Fruit fly (Drosophila melanogaster): ENCODE results near the gene CG31131.

DNA sequence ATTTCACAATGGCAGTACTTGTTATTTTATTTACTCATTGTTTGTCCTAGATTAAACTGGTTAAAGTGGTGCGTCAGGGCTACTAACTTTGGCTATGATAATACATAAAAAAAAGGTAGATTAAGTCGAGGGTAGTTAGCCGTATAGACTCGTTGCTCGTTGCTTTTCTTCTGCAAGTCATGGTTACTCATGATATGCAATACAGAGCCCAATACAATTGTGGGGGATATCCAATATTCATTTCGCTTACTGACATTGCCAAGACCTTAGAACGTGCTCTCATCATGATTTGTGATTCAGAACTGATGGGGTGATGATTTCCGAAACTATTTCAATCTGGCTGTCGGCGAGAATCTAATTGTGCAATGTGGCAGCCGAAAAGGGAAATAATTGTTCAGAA, 17.6 kb downstream of the CG31131 start:
- TF ChIP-seq pan (optimal IDR thresholded peaks at IDR 0.05), result no peak
- TF ChIP-seq CG8478 (optimal IDR thresholded peaks at IDR 0.05), result no peak
- TF ChIP-seq usp (GFP tag; optimal IDR thresholded peaks at IDR 0.05), result no peak
